Worm (Caenorhabditis elegans) whole organism, early embryonic: ENCODE results near the gene taf-13.

ENCODE experiments used
- F13C5.2 ChIP-seq: sonication (generic microtip); optimal IDR thresholded peaks from 2 replicates; lab custom pipeline; 2017; ENCODE audit warnings: mild to moderate bottlenecking, missing genetic modification characterization, inconsistent platforms, missing compliant biosample characterization
- aly-1 ChIP-seq: sonication (generic microtip); optimal IDR thresholded peaks from 2 replicates; lab custom pipeline; 2016; ENCODE audit warnings: missing genetic modification characterization, missing compliant biosample characterization
- ama-1 ChIP-seq: fragments of 150-350 bp; optimal IDR thresholded peaks from 2 replicates; lab custom pipeline; 2014
- ceh-36 ChIP-seq: sonication (generic microtip); optimal IDR thresholded peaks from 2 replicates; lab custom pipeline; 2016; ENCODE audit warnings: missing genetic modification characterization, inconsistent platforms, missing compliant biosample characterization
- ets-7 ChIP-seq: sonication (generic microtip); optimal IDR thresholded peaks from 2 replicates; lab custom pipeline; 2016; ENCODE audit warnings: missing genotype, missing genetic modification characterization, missing compliant biosample characterization
- flt-1 ChIP-seq: fragments of 200-800 bp; sonication (Bioruptor generic); IDR thresholded peaks from 2 replicates; pipeline ENCODE4 v1.3.6; 2022; ENCODE audit warnings: missing genetic modification characterization, missing compliant biosample characterization
- hmbx-1 ChIP-seq: sonication (generic microtip); optimal IDR thresholded peaks from 2 replicates; lab custom pipeline; 2016; ENCODE audit warnings: mild to moderate bottlenecking, missing genetic modification characterization, missing compliant biosample characterization
- hmg-4 ChIP-seq: fragments of 200-800 bp; sonication (Bioruptor generic); optimal IDR thresholded peaks from 2 replicates; lab custom pipeline; 2018; ENCODE audit warnings: mild to moderate bottlenecking, missing genetic modification characterization, missing compliant biosample characterization
- pes-1 ChIP-seq: fragments of 200-800 bp; sonication (Bioruptor generic); IDR thresholded peaks from 2 replicates; pipeline ENCODE4 v1.3.6; 2022; ENCODE audit warnings: missing genetic modification reagents, missing genetic modification characterization, missing compliant biosample characterization
- scrt-1 ChIP-seq: fragments of 200-800 bp; sonication (Bioruptor generic); IDR thresholded peaks from 2 replicates; pipeline ENCODE4 v1.3.6; 2022; ENCODE audit warnings: missing genetic modification characterization, missing compliant biosample characterization
- tbx-11 ChIP-seq: fragments of 200-800 bp; sonication (Bioruptor generic); IDR thresholded peaks from 2 replicates; pipeline ENCODE4 v1.3.6; 2022; ENCODE audit warnings: missing genetic modification characterization, missing compliant biosample characterization
- tbx-37 ChIP-seq: fragments of 200-800 bp; sonication (Bioruptor generic); conservative IDR thresholded peaks from 2 replicates; pipeline ENCODE4 v1.3.6; 2022; ENCODE audit warnings: missing genetic modification reagents, missing genetic modification characterization, missing compliant biosample characterization
- tra-4 ChIP-seq: sonication (generic microtip); optimal IDR thresholded peaks from 2 replicates; lab custom pipeline; 2017; ENCODE audit warnings: missing genetic modification characterization, missing compliant biosample characterization

DNA sequence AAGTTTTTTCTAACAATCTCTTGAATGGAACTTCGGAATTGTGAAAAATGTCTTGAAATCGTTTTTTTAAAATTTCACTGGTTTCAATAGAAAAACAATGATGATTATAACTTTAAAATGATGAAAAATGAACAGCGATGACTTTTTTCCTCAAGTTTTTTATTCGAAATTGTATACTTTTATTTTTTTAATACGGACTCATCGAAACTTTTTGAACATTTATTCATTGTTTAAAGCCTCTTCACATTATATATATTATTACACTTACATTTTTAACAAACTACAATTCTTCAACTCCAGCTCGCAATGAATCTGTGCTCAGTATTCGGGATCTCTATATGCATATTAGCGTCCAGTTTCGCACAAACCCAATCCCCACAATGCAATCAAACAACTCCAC, 22.6 kb upstream of the taf-13 start, which contains the start of gene M28.8:
- TF ChIP-seq scrt-1 (no peak), ama-1 (lab: Kevin White, UChicago) (no peak), pes-1 (no peak), ets-7 (no peak), flt-1 (GFP tag; lab: Robert Waterston, UW) (no peak), hmg-4 (GFP tag; lab: Kevin White, UChicago) (no peak), aly-1 (no peak), hmbx-1 (tag; lab: Kevin White, UChicago) (no peak), tbx-11 (no peak), tbx-37 (GFP tag; lab: Robert Waterston, UW) (no peak), tra-4 (tag; lab: Kevin White, UChicago) (no peak), ceh-36 (tag; lab: Kevin White, UChicago) (no peak), F13C5.2 (no peak)
